Worm (Caenorhabditis elegans) whole organism, young adult: ENCODE measurements around the gene toh-1.

Experiments used
- B0019.2 ChIP-seq: fragments of 200-800 bp; sonication (Bioruptor generic); conservative IDR thresholded peaks from 2 replicates; pipeline ENCODE4 v1.3.6; 2022; ENCODE audit warnings: missing genetic modification reagents, missing genetic modification characterization, missing compliant biosample characterization
- F57A8.1 ChIP-seq: fragments of 200-800 bp; sonication (Bioruptor generic); optimal IDR thresholded peaks from 2 replicates; lab custom pipeline; 2018; ENCODE audit warnings: mild to moderate bottlenecking, missing genetic modification characterization, moderate library complexity, missing compliant biosample characterization
- Y53G8AR.9 ChIP-seq: fragments of 200-800 bp; sonication (Bioruptor generic); conservative IDR thresholded peaks from 2 replicates; pipeline ENCODE4 v1.3.6; 2022; ENCODE audit warnings: missing genetic modification reagents, missing genetic modification characterization, missing compliant biosample characterization
- dpff-1 ChIP-seq: sonication (generic microtip); optimal IDR thresholded peaks from 2 replicates; lab custom pipeline; 2017; ENCODE audit warnings: mild to moderate bottlenecking, missing genetic modification characterization, missing compliant biosample characterization
- lag-1 ChIP-seq: fragments of 200-800 bp; sonication (Bioruptor generic); IDR thresholded peaks from 2 replicates; pipeline ENCODE4 v1.3.6; 2022; ENCODE audit warnings: missing genetic modification reagents, missing genetic modification characterization, missing compliant biosample characterization
- let-607 ChIP-seq, 2 experiments: fragments of 200-800 bp in 1 of 2; sonication (Bioruptor generic) in 1 of 2; sonication (generic microtip) in 1 of 2; optimal IDR thresholded peaks; 2 replicates each; lab custom pipeline; 2016 to 2018; ENCODE audit warnings: mild to moderate bottlenecking in 2 of 2, missing compliant biosample characterization in 2 of 2, missing genetic modification characterization in 2 of 2, moderate library complexity in 2 of 2, missing genotype in 1 of 2
- mel-28 ChIP-seq: sonication (generic microtip); optimal IDR thresholded peaks from 2 replicates; lab custom pipeline; 2016; ENCODE audit warnings: borderline replicate concordance, mild to moderate bottlenecking, missing genetic modification characterization, missing compliant biosample characterization
- repo-1 ChIP-seq: sonication (generic microtip); optimal IDR thresholded peaks from 2 replicates; lab custom pipeline; 2017; ENCODE audit warnings: mild to moderate bottlenecking, missing genetic modification characterization, missing compliant biosample characterization
- snpc-1.3 ChIP-seq: sonication (generic microtip); optimal IDR thresholded peaks from 2 replicates; lab custom pipeline; 2017; ENCODE audit warnings: missing genetic modification characterization, mild to moderate bottlenecking, missing compliant biosample characterization, antibody characterized with exemption, moderate library complexity, missing genotype, missing genetic modification reagents; ENCODE audit not compliant: insufficient read depth
- unc-130 ChIP-seq: sonication (generic microtip); optimal IDR thresholded peaks from 2 replicates; lab custom pipeline; 2016; ENCODE audit warnings: missing genetic modification reagents, missing genetic modification characterization, missing compliant biosample characterization

DNA sequence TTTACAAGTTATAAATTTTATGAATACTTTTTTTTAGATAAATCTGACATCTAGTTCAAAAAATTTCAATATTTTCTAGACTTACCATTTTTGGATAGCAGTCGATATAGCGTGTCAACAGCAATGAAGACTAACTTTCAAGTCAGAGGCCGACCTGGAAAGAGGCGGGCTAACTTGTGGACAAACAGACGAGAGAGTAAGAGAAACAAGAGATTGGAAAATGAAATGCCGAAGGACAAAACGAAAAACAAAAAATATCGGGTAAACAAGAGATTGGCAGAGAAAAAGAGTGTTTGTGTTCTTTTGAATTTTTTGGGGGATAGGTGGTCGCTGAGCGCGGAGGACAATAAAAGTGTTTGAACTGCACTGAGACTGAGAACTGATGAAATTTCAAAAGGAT is 35.7 kb downstream of the toh-1 start, which contains the start of gene lec-4:
- TF ChIP-seq lag-1 (GFP tag; lab: Robert Waterston, UW), result no peak
- no peak for TF ChIP-seq repo-1 (tag; lab: Kevin White, UChicago)
- no peak for TF ChIP-seq Y53G8AR.9 (GFP tag; lab: Robert Waterston, UW)
- TF ChIP-seq snpc-1.3 (tag; lab: Kevin White, UChicago), result no peak
- no peak for TF ChIP-seq dpff-1 (tag; lab: Kevin White, UChicago)
- TF ChIP-seq F57A8.1 (GFP tag; lab: Kevin White, UChicago), result no peak
- TF ChIP-seq mel-28 (tag; lab: Kevin White, UChicago), result no peak
- TF ChIP-seq unc-130 (GFP tag; lab: Kevin White, UChicago), result no peak
- no peak for TF ChIP-seq B0019.2
- TF ChIP-seq let-607 (tag; optimal IDR thresholded peaks at IDR 0.05; lab: Kevin White, UChicago), result no peak
